Fruit fly (Drosophila melanogaster): ENCODE measurements around the gene CG42264.
A peak's percentile ranks its signal among the peaks of the same experiment; 100 is the strongest.

CG42264 gene

DNA sequence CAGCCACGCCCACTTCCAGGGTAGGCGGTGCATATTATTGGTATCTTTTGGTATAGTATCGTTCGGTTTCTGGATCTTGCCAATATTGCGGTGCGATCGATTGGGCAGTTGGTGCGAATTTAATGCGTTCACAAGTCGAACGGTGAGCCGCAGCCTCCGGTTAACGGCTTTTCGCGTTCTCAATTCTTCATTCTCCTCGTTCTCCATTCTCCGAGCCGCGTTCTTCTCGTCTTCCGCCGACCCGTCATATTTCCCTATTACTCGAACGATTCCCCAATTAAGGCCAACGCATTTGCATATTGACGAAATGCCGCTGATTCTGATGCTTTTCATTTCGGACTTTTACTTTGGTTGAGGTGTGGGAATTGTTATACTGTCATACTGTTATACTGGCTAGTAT, at the start of gene CG42264:
CG42264 (minus strand) TSS at position 101 of the 400 bp plus-strand sequence.
- TF ChIP-seq pb (GFP tag; optimal IDR thresholded peaks at IDR 0.05) (no peak), Vsx1 (GFP tag; optimal IDR thresholded peaks at IDR 0.05) (no peak), ac (GFP tag; optimal IDR thresholded peaks at IDR 0.05) (no peak), fd96Cb (tag; optimal IDR thresholded peaks at IDR 0.05) (no peak), Tbp (GFP tag; optimal IDR thresholded peaks at IDR 0.05) (no peak), vvl (GFP tag; IDR thresholded peaks at IDR 0.05) (peak; percentile 22; the same call in 1 of the 2 replicates), HmgD (GFP tag; optimal IDR thresholded peaks at IDR 0.05) (no peak), CG8281 (tag; optimal IDR thresholded peaks at IDR 0.05) (peak; percentile 40)

DNA sequence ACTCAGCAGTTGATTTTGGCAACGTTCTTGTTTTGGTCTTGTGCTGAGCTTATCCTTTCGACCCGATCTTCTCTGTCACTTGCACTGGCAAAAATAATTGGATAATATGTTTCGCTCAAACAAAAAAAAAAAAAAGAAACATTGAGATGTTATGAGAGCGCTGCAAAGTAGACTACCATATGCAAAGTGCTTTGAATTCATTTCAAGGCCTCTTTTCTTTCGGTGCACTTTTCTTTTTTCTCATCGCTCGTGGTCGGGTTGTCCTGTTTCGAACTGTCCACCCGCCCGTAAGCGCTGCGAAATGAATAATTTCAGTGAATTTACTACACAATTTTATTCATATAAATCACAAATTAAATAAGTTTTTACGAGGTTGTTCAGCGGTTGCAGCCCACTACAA, 43.5 kb upstream of the CG42264 start:
- TF ChIP-seq gem (tag; optimal IDR thresholded peaks at IDR 0.05) (peak; percentile 1), dpn (GFP tag; optimal IDR thresholded peaks at IDR 0.05) (no peak), CG6791 (GFP tag; IDR thresholded peaks at IDR 0.05; ENCODE audit: partially characterized antibody) (no peak), CG11398 (GFP tag; optimal IDR thresholded peaks at IDR 0.05) (no peak), sna (GFP tag; IDR thresholded peaks at IDR 0.05; ENCODE audit: partially characterized antibody) (no peak), maf-S (GFP tag; optimal IDR thresholded peaks at IDR 0.05) (no peak), HmgD (GFP tag; optimal IDR thresholded peaks at IDR 0.05) (no peak), Rfx (GFP tag; IDR thresholded peaks at IDR 0.05) (0 out of 2 replicates have a peak, but pooled peaks have one; percentile 21), mam (GFP tag; optimal IDR thresholded peaks at IDR 0.05) (no peak), slbo (GFP tag; IDR thresholded peaks at IDR 0.05) (peak; percentile 36; the same call in 1 of the 2 replicates), CG6175 (GFP tag; IDR thresholded peaks at IDR 0.05) (no peak), Mrtf (GFP tag; IDR thresholded peaks at IDR 0.05) (no peak), emc (GFP tag; optimal IDR thresholded peaks at IDR 0.05) (no peak), zfh1 (GFP tag; IDR thresholded peaks at IDR 0.05) (peak; percentile 13; the same call in 1 of the 3 replicates), bab2 (GFP tag; optimal IDR thresholded peaks at IDR 0.05) (no peak), zf30C (GFP tag; optimal IDR thresholded peaks at IDR 0.05) (no peak), CG34224 (GFP tag; IDR thresholded peaks at IDR 0.05; ENCODE audit: partially characterized antibody) (no peak), Blimp-1 (GFP tag; optimal IDR thresholded peaks at IDR 0.05) (no peak), H15 (GFP tag; IDR thresholded peaks at IDR 0.05) (no peak), H2.0 (GFP tag; IDR thresholded peaks at IDR 0.05) (no peak), CG15011 (GFP tag; optimal IDR thresholded peaks at IDR 0.05) (no peak), grau (tag; optimal IDR thresholded peaks at IDR 0.05) (no peak), Ptx1 (GFP tag; IDR thresholded peaks at IDR 0.05) (peak; percentile 24; the same call in 1 of the 2 replicates), CG11560 (tag; IDR thresholded peaks at IDR 0.05) (no peak), chn (GFP tag; optimal IDR thresholded peaks at IDR 0.05) (no peak), CG10366 (GFP tag; IDR thresholded peaks at IDR 0.05) (no peak), zen (tag; optimal IDR thresholded peaks at IDR 0.05) (no peak), E2f1 (GFP tag; IDR thresholded peaks at IDR 0.05) (0 out of 2 replicates have a peak, but pooled peaks have one; percentile 10), CG14667 (GFP tag; IDR thresholded peaks at IDR 0.05) (0 out of 2 replicates have a peak, but pooled peaks have one; percentile 11), ems (GFP tag; optimal IDR thresholded peaks at IDR 0.05) (no peak), Bteb2 (GFP tag; optimal IDR thresholded peaks at IDR 0.05) (no peak), CG12219 (GFP tag; optimal IDR thresholded peaks at IDR 0.05) (no peak), CG42726 (GFP tag; IDR thresholded peaks at IDR 0.05; ENCODE audit: partially characterized antibody) (no peak), CG43689 (GFP tag; IDR thresholded peaks at IDR 0.05) (no peak), Med (GFP tag) (peak; percentile 57), CG6254 (GFP tag; optimal IDR thresholded peaks at IDR 0.05) (no peak), wor (GFP tag; IDR thresholded peaks at IDR 0.05) (no peak), Aef1 (GFP tag; IDR thresholded peaks at IDR 0.05) (no peak), CG3726 (GFP tag; IDR thresholded peaks at IDR 0.05) (no peak), CG17612 (GFP tag; IDR thresholded peaks at IDR 0.05) (no peak), bigmax (GFP tag; optimal IDR thresholded peaks at IDR 0.05) (no peak), trem (tag; optimal IDR thresholded peaks at IDR 0.05) (no peak), bcd (GFP tag; optimal IDR thresholded peaks at IDR 0.05) (no peak), gsb-n (tag; optimal IDR thresholded peaks at IDR 0.05) (no peak)
